Fruit fly (Drosophila melanogaster) whole organism, embryonic: Measurements from ENCODE around the gene Sam-S.

Experiments used
- Aef1 ChIP-seq: fragments of 200-800 bp; sonication (Bioruptor generic); IDR thresholded peaks from 3 replicates; pipeline ENCODE4 v1.3.6; 2022; ENCODE audit warnings: missing biosample characterization, missing genetic modification characterization
- Atf6 ChIP-seq: fragments of 200-800 bp; sonication (Bioruptor generic); IDR thresholded peaks from 2 replicates; pipeline ENCODE4 v1.3.6; 2022; ENCODE audit warnings: missing biosample characterization, missing genetic modification characterization
- Bdp1 ChIP-seq: fragments of 200-800 bp; sonication (Bioruptor generic); optimal IDR thresholded peaks from 3 replicates; lab custom pipeline; 2016; ENCODE audit warnings: missing biosample characterization, missing genetic modification characterization
- Blimp-1 ChIP-seq: fragments of 200-800 bp; sonication (Bioruptor generic); optimal IDR thresholded peaks from 3 replicates; lab custom pipeline; 2018; ENCODE audit warnings: missing biosample characterization, missing genetic modification characterization, mild to moderate bottlenecking, moderate library complexity, missing genetic modification reagents
- BtbVII ChIP-seq: fragments of 200-800 bp; sonication (Bioruptor generic); optimal IDR thresholded peaks from 3 replicates; lab custom pipeline; 2017; ENCODE audit warnings: missing biosample characterization, mild to moderate bottlenecking, missing genetic modification characterization
- CG1024 ChIP-seq: fragments of 200-800 bp; sonication (Bioruptor generic); IDR thresholded peaks from 2 replicates; pipeline ENCODE4 v1.3.6; 2022; ENCODE audit warnings: missing biosample characterization, missing genetic modification characterization
- CG11504 ChIP-seq: fragments of 200-800 bp; sonication (Bioruptor generic); optimal IDR thresholded peaks from 3 replicates; lab custom pipeline; 2019; ENCODE audit warnings: missing biosample characterization, mild to moderate bottlenecking, missing genetic modification characterization, moderate library complexity
- CG12769 ChIP-seq: fragments of 200-800 bp; sonication (Bioruptor generic); optimal IDR thresholded peaks from 2 replicates; lab custom pipeline; 2019; ENCODE audit warnings: missing biosample characterization, mild to moderate bottlenecking, missing genetic modification characterization, moderate library complexity
- CG12942 ChIP-seq: fragments of 200-800 bp; sonication (Bioruptor generic); optimal IDR thresholded peaks from 3 replicates; lab custom pipeline; 2016; ENCODE audit warnings: missing biosample characterization, missing genetic modification characterization
- CG16779 ChIP-seq: fragments of 200-800 bp; sonication (Bioruptor generic); IDR thresholded peaks from 2 replicates; pipeline ENCODE4 v1.3.6; 2022; ENCODE audit warnings: missing biosample characterization, missing genetic modification characterization
- CG17359 ChIP-seq: fragments of 200-800 bp; sonication (Bioruptor generic); optimal IDR thresholded peaks from 3 replicates; lab custom pipeline; 2018; ENCODE audit warnings: missing biosample characterization, mild to moderate bottlenecking, missing genetic modification characterization, moderate library complexity
- CG2116 ChIP-seq: fragments of 200-800 bp; sonication (Bioruptor generic); optimal IDR thresholded peaks from 3 replicates; lab custom pipeline; 2018; ENCODE audit warnings: missing biosample characterization, mild to moderate bottlenecking, missing genetic modification characterization
- CG34422 ChIP-seq: fragments of 200-800 bp; sonication (Bioruptor generic); IDR thresholded peaks from 3 replicates; pipeline ENCODE4 v1.3.6; 2022; ENCODE audit warnings: missing biosample characterization, missing genetic modification characterization
- CG3995 ChIP-seq: fragments of 200-800 bp; sonication (Bioruptor generic); optimal IDR thresholded peaks from 3 replicates; lab custom pipeline; 2016; ENCODE audit warnings: missing biosample characterization, missing genetic modification characterization
- CG4707 ChIP-seq: fragments of 200-800 bp; sonication (Bioruptor generic); optimal IDR thresholded peaks from 2 replicates; lab custom pipeline; 2018; ENCODE audit warnings: missing biosample characterization, mild to moderate bottlenecking, missing genetic modification characterization, moderate library complexity
- CG5953 ChIP-seq: fragments of 200-800 bp; sonication (Bioruptor generic); IDR thresholded peaks from 2 replicates; pipeline ENCODE4 v1.3.6; 2022; ENCODE audit warnings: missing biosample characterization, missing genetic modification characterization
- CG6683 ChIP-seq: fragments of 200-800 bp; sonication (Bioruptor generic); optimal IDR thresholded peaks from 2 replicates; lab custom pipeline; 2017; ENCODE audit warnings: missing biosample characterization, mild to moderate bottlenecking, missing genetic modification characterization, missing genetic modification reagents
- CG6765 ChIP-seq: fragments of 200-800 bp; sonication (Bioruptor generic); optimal IDR thresholded peaks from 3 replicates; lab custom pipeline; 2017; ENCODE audit warnings: missing biosample characterization, mild to moderate bottlenecking, missing genetic modification characterization
- CG7786 ChIP-seq: fragments of 200-800 bp; sonication (Bioruptor generic); optimal IDR thresholded peaks from 2 replicates; lab custom pipeline; 2016; ENCODE audit warnings: missing biosample characterization, missing genetic modification characterization
- CG8290 ChIP-seq, 3 experiments: fragments of 200-800 bp; sonication (Bioruptor generic); optimal IDR thresholded peaks; 2 replicates each; lab custom pipeline; 2016 to 2019; ENCODE audit warnings: missing biosample characterization in 3 of 3, missing genetic modification characterization in 3 of 3, mild to moderate bottlenecking in 2 of 3, moderate library complexity in 1 of 3
- CG9876 ChIP-seq: fragments of 200-800 bp; sonication (Bioruptor generic); optimal IDR thresholded peaks from 2 replicates; lab custom pipeline; 2016; ENCODE audit warnings: missing biosample characterization, missing genetic modification characterization
- HLH3B ChIP-seq: fragments of 200-800 bp; sonication (Bioruptor generic); IDR thresholded peaks from 2 replicates; pipeline ENCODE4 v1.3.6; 2022; ENCODE audit warnings: missing biosample characterization, missing genetic modification characterization
- HLH4C ChIP-seq: fragments of 200-800 bp; sonication (Bioruptor generic); IDR thresholded peaks from 3 replicates; pipeline ENCODE4 v1.3.6; 2022; ENCODE audit warnings: missing biosample characterization, missing genetic modification characterization; ENCODE audit not compliant: partially characterized antibody
- HLHmδ ChIP-seq: fragments of 200-800 bp; sonication (Bioruptor generic); optimal IDR thresholded peaks from 2 replicates; lab custom pipeline; 2018; ENCODE audit warnings: missing biosample characterization, mild to moderate bottlenecking, missing genetic modification characterization, moderate library complexity
- Hmr ChIP-seq: fragments of 200-800 bp; sonication (Bioruptor generic); optimal IDR thresholded peaks from 3 replicates; lab custom pipeline; 2017; ENCODE audit warnings: mild to moderate bottlenecking, missing biosample characterization, missing genetic modification reagents, missing genetic modification characterization
- MTF-1 ChIP-seq: fragments of 200-800 bp; sonication (Bioruptor generic); optimal IDR thresholded peaks from 2 replicates; lab custom pipeline; 2018; ENCODE audit warnings: missing biosample characterization, mild to moderate bottlenecking, missing genetic modification characterization, borderline replicate concordance
- Mad ChIP-seq: fragments of 200-800 bp; sonication (Bioruptor generic); optimal IDR thresholded peaks from 2 replicates; lab custom pipeline; 2016; ENCODE audit warnings: missing biosample characterization, missing genetic modification characterization
- NC2β ChIP-seq: fragments of 200-800 bp; sonication (Bioruptor generic); optimal IDR thresholded peaks from 2 replicates; lab custom pipeline; 2016; ENCODE audit warnings: missing biosample characterization, missing genetic modification characterization
- NK7.1 ChIP-seq: fragments of 200-800 bp; sonication (Bioruptor generic); optimal IDR thresholded peaks from 3 replicates; lab custom pipeline; 2016; ENCODE audit warnings: missing biosample characterization, missing genetic modification characterization
- Neu2 ChIP-seq: fragments of 200-800 bp; sonication (Bioruptor generic); optimal IDR thresholded peaks from 3 replicates; lab custom pipeline; 2016; ENCODE audit warnings: missing biosample characterization, missing genetic modification characterization, borderline replicate concordance
- Oaz ChIP-seq: fragments of 200-800 bp; sonication (Bioruptor generic); IDR thresholded peaks from 2 replicates; pipeline ENCODE4 v1.3.6; 2022; ENCODE audit warnings: missing biosample characterization, missing genetic modification characterization
- Opbp ChIP-seq: fragments of 200-800 bp; sonication (Bioruptor generic); IDR thresholded peaks from 3 replicates; pipeline ENCODE4 v1.3.6; 2022; ENCODE audit warnings: missing biosample characterization, missing genetic modification characterization; ENCODE audit not compliant: partially characterized antibody
- Sry-β ChIP-seq: fragments of 200-800 bp; sonication (Bioruptor generic); optimal IDR thresholded peaks from 2 replicates; lab custom pipeline; 2018; ENCODE audit warnings: missing biosample characterization, mild to moderate bottlenecking, missing genetic modification characterization, moderate library complexity
- ato ChIP-seq: fragments of 200-800 bp; sonication (Bioruptor generic); IDR thresholded peaks from 2 replicates; pipeline ENCODE4 v1.3.6; 2022; ENCODE audit warnings: missing biosample characterization, missing genetic modification characterization; ENCODE audit not compliant: partially characterized antibody
- cas ChIP-seq: fragments of 200-800 bp; sonication (Bioruptor generic); IDR thresholded peaks from 2 replicates; pipeline ENCODE4 v1.3.6; 2022; ENCODE audit warnings: missing biosample characterization, missing genetic modification characterization
- chn ChIP-seq: fragments of 200-800 bp; sonication (Bioruptor generic); optimal IDR thresholded peaks from 2 replicates; lab custom pipeline; 2016; ENCODE audit warnings: missing biosample characterization, missing genetic modification characterization
- dysf ChIP-seq: fragments of 200-800 bp; sonication (Bioruptor generic); IDR thresholded peaks from 3 replicates; pipeline ENCODE4 v1.3.6; 2022; ENCODE audit warnings: missing biosample characterization, missing genetic modification characterization
- fd102C ChIP-seq: fragments of 200-800 bp; sonication (Bioruptor generic); optimal IDR thresholded peaks from 2 replicates; lab custom pipeline; 2018; ENCODE audit warnings: missing biosample characterization, mild to moderate bottlenecking, missing genetic modification characterization, moderate library complexity
- fru ChIP-seq: fragments of >200 bp; optimal IDR thresholded peaks from 2 replicates; lab custom pipeline; 2017
- insv ChIP-seq, 2 experiments: fragments of 200-800 bp; sonication (Bioruptor generic); optimal IDR thresholded peaks; 3 replicates each; lab custom pipeline; 2016 to 2018; ENCODE audit warnings: missing biosample characterization in 2 of 2, missing genetic modification characterization in 2 of 2
- pho ChIP-seq: fragments of 200-800 bp; sonication (Bioruptor generic); optimal IDR thresholded peaks from 2 replicates; lab custom pipeline; 2016; ENCODE audit warnings: missing biosample characterization, missing genetic modification characterization
- phol ChIP-seq: fragments of 200-800 bp; sonication (Bioruptor generic); optimal IDR thresholded peaks from 3 replicates; lab custom pipeline; 2018; ENCODE audit warnings: missing biosample characterization, mild to moderate bottlenecking, missing genetic modification characterization, moderate library complexity
- pita ChIP-seq: fragments of 200-800 bp; sonication (Bioruptor generic); optimal IDR thresholded peaks from 2 replicates; lab custom pipeline; 2017; ENCODE audit warnings: missing biosample characterization, mild to moderate bottlenecking, missing genetic modification characterization
- rib ChIP-seq: fragments of 200-800 bp; sonication (Bioruptor generic); IDR thresholded peaks from 2 replicates; pipeline ENCODE4 v1.3.6; 2022; ENCODE audit warnings: missing biosample characterization, missing genetic modification characterization
- sc ChIP-seq, 3 experiments: fragments of >200 bp in 2 of 3; fragments of 200-800 bp in 1 of 3; sonication (Bioruptor generic) in 1 of 3; optimal IDR thresholded peaks; 2 replicates in 2 of 3; 3 replicates in 1 of 3; lab custom pipeline; 2017; ENCODE audit warnings: mild to moderate bottlenecking in 1 of 3, missing biosample characterization in 1 of 3, missing genetic modification characterization in 1 of 3, missing genetic modification reagents in 1 of 3
- slp2 ChIP-seq: fragments of 200-800 bp; sonication (Bioruptor generic); optimal IDR thresholded peaks from 2 replicates; lab custom pipeline; 2016; ENCODE audit warnings: missing biosample characterization, missing genetic modification characterization
- trh ChIP-seq: fragments of 200-800 bp; sonication (Bioruptor generic); optimal IDR thresholded peaks from 2 replicates; lab custom pipeline; 2016; ENCODE audit warnings: missing biosample characterization, missing genetic modification characterization
- ttk ChIP-seq: fragments of 200-800 bp; sonication (Bioruptor generic); IDR thresholded peaks from 2 replicates; pipeline ENCODE4 v2.1.2; 2022; ENCODE audit warnings: missing biosample characterization, missing genetic modification characterization
- twi ChIP-seq: fragments of 200-800 bp; optimal IDR thresholded peaks from 2 replicates; lab custom pipeline; 2019; ENCODE audit warnings: missing biosample characterization, mild to moderate bottlenecking, missing genetic modification characterization, moderate library complexity
- vnd ChIP-seq: fragments of 200-800 bp; sonication (Bioruptor generic); IDR thresholded peaks from 3 replicates; pipeline ENCODE4 v1.3.6; 2022; ENCODE audit warnings: missing biosample characterization, missing genetic modification characterization; ENCODE audit not compliant: partially characterized antibody

The Sam-S gene

dm6 chr2L:102161-102761 lies 4.4 kb upstream of the Sam-S start, which contains the start of gene Creld (continued):
- TF ChIP-seq insv (GFP tag; optimal IDR thresholded peaks at IDR 0.05; lab: Kevin White, UChicago) (no peak), trh (GFP tag; lab: Kevin White, UChicago) (no peak), CG12942 (no peak), pho (GFP tag; lab: Kevin White, UChicago) (no peak), pita (GFP tag; lab: Kevin White, UChicago) (peak; percentile 47), CG4707 (GFP tag; lab: Kevin White, UChicago) (no peak), CG5953 (GFP tag; lab: Robert Waterston, UW) (no peak), HLH4C (GFP tag; lab: Robert Waterston, UW) (peak; percentile 100), CG3995 (GFP tag; lab: Kevin White, UChicago) (peak; percentile 56), rib (GFP tag; lab: Robert Waterston, UW) (peak; percentile 35; the same call in 1 of the 2 replicates), Aef1 (no peak), Sry-β (GFP tag; lab: Kevin White, UChicago) (no peak), CG9876 (GFP tag; lab: Kevin White, UChicago) (no peak), CG6683 (no peak), Blimp-1 (GFP tag; lab: Kevin White, UChicago) (no peak), Atf6 (GFP tag; lab: Robert Waterston, UW) (no peak), BtbVII (GFP tag; lab: Kevin White, UChicago) (no peak), twi (tag; lab: Kevin White, UChicago) (no peak), CG34422 (GFP tag; lab: Robert Waterston, UW) (no peak; the same call in 2 of the 3 replicates), CG17359 (no peak), HLHmδ (GFP tag; lab: Kevin White, UChicago) (no peak), vnd (peak; percentile 100), CG2116 (peak; percentile 82), ttk (GFP tag; lab: Robert Waterston, UW) (no peak), CG1024 (no peak), CG8290 (GFP tag; optimal IDR thresholded peaks at IDR 0.05; lab: Kevin White, UChicago) (no peak), CG8290 (tag; optimal IDR thresholded peaks at IDR 0.05; lab: Kevin White, UChicago) (no peak), Neu2 (GFP tag; lab: Kevin White, UChicago) (no peak), Oaz (GFP tag; lab: Robert Waterston, UW) (no peak), chn (no peak), Bdp1 (GFP tag; lab: Kevin White, UChicago) (no peak), Mad (GFP tag; lab: Kevin White, UChicago) (no peak), slp2 (no peak), phol (tag; lab: Kevin White, UChicago) (peak; percentile 29), sc (optimal IDR thresholded peaks at IDR 0.05; lab: Kevin White, UChicago) (no peak), sc (GFP tag; optimal IDR thresholded peaks at IDR 0.05; lab: Kevin White, UChicago) (no peak), NC2β (GFP tag; lab: Kevin White, UChicago) (no peak), cas (GFP tag; lab: Robert Waterston, UW) (no peak), CG16779 (no peak), MTF-1 (no peak), fru (lab: Kevin White, UChicago) (no peak), CG12769 (tag; lab: Kevin White, UChicago) (no peak), ato (GFP tag; lab: Robert Waterston, UW) (peak; percentile 99), dysf (GFP tag; lab: Robert Waterston, UW) (no peak), CG11504 (no peak), HLH3B (GFP tag; lab: Robert Waterston, UW) (no peak), Opbp (GFP tag; lab: Robert Waterston, UW) (peak; percentile 100), fd102C (GFP tag; lab: Kevin White, UChicago) (no peak), CG7786 (GFP tag; lab: Kevin White, UChicago) (no peak), Hmr (GFP tag; lab: Kevin White, UChicago) (no peak), CG6765 (GFP tag; lab: Kevin White, UChicago) (no peak), NK7.1 (no peak)
